Worm (Caenorhabditis elegans) whole organism, L4 larva: ENCODE data around the gene R05G6.4.

ENCODE experiments used
- D1046.2 ChIP-seq: fragments of 200-800 bp; sonication (Bioruptor generic); IDR thresholded peaks from 2 replicates; pipeline ENCODE4 v1.3.6; 2022; ENCODE audit warnings: missing genetic modification characterization, missing compliant biosample characterization
- T20F7.1 ChIP-seq: fragments of 200-800 bp; sonication (Bioruptor generic); optimal IDR thresholded peaks from 2 replicates; lab custom pipeline; 2018; ENCODE audit warnings: mild to moderate bottlenecking, missing genetic modification characterization, missing compliant biosample characterization
- Y75B8A.6 ChIP-seq: fragments of 200-800 bp; sonication (Bioruptor generic); IDR thresholded peaks from 2 replicates; pipeline ENCODE4 v1.3.6; 2022; ENCODE audit warnings: missing genetic modification reagents, missing genetic modification characterization, missing compliant biosample characterization
- aha-1 ChIP-seq: fragments of 150-350 bp; peaks from one replicate; lab custom pipeline; 2014; ENCODE audit warnings: missing biosample characterization, missing genetic modification characterization
- ceh-20 ChIP-seq: fragments of 200-800 bp; sonication (Bioruptor generic); IDR thresholded peaks from 2 replicates; pipeline ENCODE4 v1.3.6; 2022; ENCODE audit warnings: missing genetic modification reagents, missing genetic modification characterization, missing compliant biosample characterization
- ceh-28 ChIP-seq: fragments of 150-350 bp; optimal IDR thresholded peaks from 2 replicates; lab custom pipeline; 2014; ENCODE audit warnings: missing biosample characterization, missing genetic modification reagents, missing genetic modification characterization
- ceh-44 ChIP-seq: fragments of 200-800 bp; sonication (Bioruptor generic); IDR thresholded peaks from 2 replicates; pipeline ENCODE4 v1.3.6; 2022; ENCODE audit warnings: missing genetic modification reagents, missing genetic modification characterization, missing compliant biosample characterization
- ceh-62 ChIP-seq: sonication (generic microtip); optimal IDR thresholded peaks from 2 replicates; lab custom pipeline; 2017; ENCODE audit warnings: missing biosample characterization, missing genetic modification characterization
- ces-1 ChIP-seq: fragments of 150-350 bp; sonication (generic microtip); optimal IDR thresholded peaks from 4 replicates; lab custom pipeline; 2014; ENCODE audit warnings: missing biosample characterization, missing genetic modification reagents, missing genetic modification characterization
- daf-12 ChIP-seq: fragments of 150-350 bp; optimal IDR thresholded peaks from 2 replicates; lab custom pipeline; 2014; ENCODE audit warnings: missing biosample characterization, missing genetic modification reagents, missing genetic modification characterization
- daf-16 ChIP-seq, 3 experiments: sonication (generic microtip); optimal IDR thresholded peaks; 2 replicates each; lab custom pipeline; 2016 to 2017; ENCODE audit warnings: missing genetic modification characterization in 3 of 3, missing genetic modification reagents in 3 of 3, mild to moderate bottlenecking in 2 of 3, missing compliant biosample characterization in 2 of 3, missing biosample characterization in 1 of 3, moderate library complexity in 1 of 3
- daf-19 ChIP-seq: fragments of 200-800 bp; sonication (Bioruptor generic); conservative IDR thresholded peaks from 2 replicates; pipeline ENCODE4 v1.3.6; 2022; ENCODE audit warnings: missing genetic modification characterization, missing compliant biosample characterization
- daf-8 ChIP-seq: fragments of 200-800 bp; sonication (Bioruptor generic); IDR thresholded peaks from 2 replicates; pipeline ENCODE4 v1.3.6; 2022; ENCODE audit warnings: missing genetic modification characterization, missing compliant biosample characterization
- dmd-8 ChIP-seq: fragments of 200-800 bp; sonication (Bioruptor generic); IDR thresholded peaks from 2 replicates; pipeline ENCODE4 v1.3.6; 2022; ENCODE audit warnings: missing genetic modification characterization, missing compliant biosample characterization
- dve-1 ChIP-seq: sonication (generic microtip); optimal IDR thresholded peaks from 2 replicates; lab custom pipeline; 2017; ENCODE audit warnings: antibody characterized with exemption, mild to moderate bottlenecking, missing genetic modification characterization, missing compliant biosample characterization; ENCODE audit not compliant: insufficient read depth
- egl-27 ChIP-seq: sonication (generic microtip); optimal IDR thresholded peaks from 3 replicates; lab custom pipeline; 2017; ENCODE audit warnings: missing biosample characterization, missing genetic modification reagents, missing genetic modification characterization
- hlh-11 ChIP-seq: fragments of 200-800 bp; sonication (Bioruptor generic); optimal IDR thresholded peaks from 2 replicates; lab custom pipeline; 2018; ENCODE audit warnings: mild to moderate bottlenecking, missing genetic modification characterization, missing compliant biosample characterization
- hlh-30 ChIP-seq: sonication (generic microtip); optimal IDR thresholded peaks from 2 replicates; lab custom pipeline; 2017; ENCODE audit warnings: antibody characterized with exemption, mild to moderate bottlenecking, missing genetic modification characterization, missing compliant biosample characterization; ENCODE audit not compliant: insufficient read depth
- jun-1 ChIP-seq: fragments of 150-350 bp; optimal IDR thresholded peaks from 2 replicates; lab custom pipeline; 2014; ENCODE audit warnings: missing biosample characterization, missing genetic modification reagents, missing genetic modification characterization
- lin-1 ChIP-seq: fragments of 200-800 bp; sonication (Bioruptor generic); IDR thresholded peaks from 2 replicates; pipeline ENCODE4 v1.3.6; 2022; ENCODE audit warnings: missing genetic modification reagents, missing genetic modification characterization, missing compliant biosample characterization
- lin-13 ChIP-seq: fragments of 150-350 bp; optimal IDR thresholded peaks from 2 replicates; lab custom pipeline; 2014; ENCODE audit warnings: missing biosample characterization, missing genetic modification reagents, missing genetic modification characterization
- lin-15B ChIP-seq: fragments of 150-350 bp; sonication (generic microtip); optimal IDR thresholded peaks from 3 replicates; lab custom pipeline; 2014; ENCODE audit warnings: missing biosample characterization, missing genetic modification characterization
- lin-29 ChIP-seq: fragments of 200-800 bp; sonication (Bioruptor generic); IDR thresholded peaks from 2 replicates; pipeline ENCODE4 v1.3.6; 2022; ENCODE audit warnings: missing genetic modification reagents, missing genetic modification characterization, missing compliant biosample characterization
- lin-39 ChIP-seq: fragments of 150-350 bp; optimal IDR thresholded peaks from 2 replicates; lab custom pipeline; 2014; ENCODE audit warnings: missing biosample characterization, missing genetic modification reagents, missing genetic modification characterization
- lsy-2 ChIP-seq, 2 experiments: fragments of 150-350 bp in 1 of 2; sonication (generic microtip) in 1 of 2; optimal IDR thresholded peaks; 2 replicates each; lab custom pipeline; 2014 to 2017; ENCODE audit warnings: missing biosample characterization in 2 of 2, missing genetic modification characterization in 2 of 2
- madf-5 ChIP-seq, 2 experiments: fragments of 200-800 bp; sonication (Bioruptor generic); IDR thresholded peaks; 2 replicates each; pipeline ENCODE4 v1.3.6; 2022; ENCODE audit warnings: missing compliant biosample characterization in 2 of 2, missing genetic modification characterization in 2 of 2
- madf-9 ChIP-seq: fragments of 200-800 bp; sonication (Bioruptor generic); conservative IDR thresholded peaks from 2 replicates; pipeline ENCODE4 v1.3.6; 2022; ENCODE audit warnings: missing genetic modification reagents, missing genetic modification characterization, missing compliant biosample characterization
- mdl-1 ChIP-seq, 2 experiments: fragments of 150-350 bp in 1 of 2; sonication (generic microtip) in 1 of 2; optimal IDR thresholded peaks; 2 replicates each; lab custom pipeline; 2014 to 2017; ENCODE audit warnings: missing biosample characterization in 2 of 2, missing genetic modification characterization in 2 of 2
- mdt-29 ChIP-seq: fragments of 200-800 bp; sonication (Bioruptor generic); IDR thresholded peaks from 2 replicates; pipeline ENCODE4 v1.3.6; 2022; ENCODE audit warnings: missing genetic modification reagents, missing genetic modification characterization, missing compliant biosample characterization
- mxl-2 ChIP-seq: fragments of 200-800 bp; sonication (Bioruptor generic); conservative IDR thresholded peaks from 2 replicates; pipeline ENCODE4 v1.3.6; 2022; ENCODE audit warnings: missing genetic modification reagents, missing genetic modification characterization, missing compliant biosample characterization
- mxl-3 ChIP-seq: fragments of 200-800 bp; sonication (Bioruptor generic); optimal IDR thresholded peaks from 2 replicates; lab custom pipeline; 2018; ENCODE audit warnings: mild to moderate bottlenecking, missing genetic modification characterization, missing compliant biosample characterization
- nhr-10 ChIP-seq: fragments of 150-350 bp; optimal IDR thresholded peaks from 2 replicates; lab custom pipeline; 2014; ENCODE audit warnings: missing biosample characterization, missing genetic modification characterization
- nhr-111 ChIP-seq: fragments of 200-800 bp; sonication (Bioruptor generic); optimal IDR thresholded peaks from 2 replicates; lab custom pipeline; 2018; ENCODE audit warnings: mild to moderate bottlenecking, missing genetic modification characterization, missing compliant biosample characterization
- nhr-25 ChIP-seq: sonication (generic microtip); optimal IDR thresholded peaks from 2 replicates; lab custom pipeline; 2017; ENCODE audit warnings: missing genetic modification characterization, mild to moderate bottlenecking, missing compliant biosample characterization, antibody characterized with exemption, moderate library complexity, borderline replicate concordance; ENCODE audit not compliant: insufficient read depth
- nhr-6 ChIP-seq: fragments of 150-350 bp; optimal IDR thresholded peaks from 2 replicates; lab custom pipeline; 2014; ENCODE audit warnings: missing biosample characterization, missing genetic modification characterization
- nhr-76 ChIP-seq: fragments of 150-350 bp; optimal IDR thresholded peaks from 2 replicates; lab custom pipeline; 2014; ENCODE audit warnings: missing biosample characterization, missing genetic modification characterization
- pha-4 ChIP-seq, 2 experiments: fragments of 150-350 bp in 1 of 2; fragments of 200-800 bp in 1 of 2; sonication (Bioruptor generic) in 1 of 2; IDR thresholded peaks in 1 of 2; optimal IDR thresholded peaks in 1 of 2; 2 replicates each; pipeline versions ENCODE4 v1.3.6 to Lab custom; 2014 to 2022; ENCODE audit warnings: missing genetic modification characterization in 2 of 2, missing genetic modification reagents in 2 of 2, missing biosample characterization in 1 of 2, missing compliant biosample characterization in 1 of 2
- php-3 ChIP-seq: fragments of 200-800 bp; sonication (Bioruptor generic); IDR thresholded peaks from 2 replicates; pipeline ENCODE4 v1.3.6; 2022; ENCODE audit warnings: missing genetic modification reagents, missing genetic modification characterization, missing compliant biosample characterization
- pqm-1 ChIP-seq: sonication (generic microtip); optimal IDR thresholded peaks from 2 replicates; lab custom pipeline; 2017; ENCODE audit warnings: missing biosample characterization, missing genetic modification characterization
- saeg-2 ChIP-seq: fragments of 200-800 bp; sonication (Bioruptor generic); IDR thresholded peaks from 2 replicates; pipeline ENCODE4 v1.3.6; 2022; ENCODE audit warnings: missing genetic modification reagents, missing genetic modification characterization, missing compliant biosample characterization
- snpc-1.2 ChIP-seq: fragments of 200-800 bp; sonication (Bioruptor generic); IDR thresholded peaks from 2 replicates; pipeline ENCODE4 v1.3.6; 2022; ENCODE audit warnings: missing genetic modification reagents, missing genetic modification characterization, missing compliant biosample characterization
- spr-1 ChIP-seq: sonication (generic microtip); optimal IDR thresholded peaks from 2 replicates; lab custom pipeline; 2016; ENCODE audit warnings: mild to moderate bottlenecking, missing genetic modification characterization, missing compliant biosample characterization
- tag-97 ChIP-seq: fragments of 200-800 bp; sonication (Bioruptor generic); IDR thresholded peaks from 2 replicates; pipeline ENCODE4 v1.3.6; 2022; ENCODE audit warnings: missing genetic modification characterization, missing compliant biosample characterization
- unc-130 ChIP-seq: sonication (generic microtip); optimal IDR thresholded peaks from 2 replicates; lab custom pipeline; 2016; ENCODE audit warnings: missing genetic modification reagents, missing genetic modification characterization, missing compliant biosample characterization
- vab-7 ChIP-seq: fragments of 200-800 bp; sonication (Bioruptor generic); IDR thresholded peaks from 2 replicates; pipeline ENCODE4 v1.3.6; 2022; ENCODE audit warnings: missing genetic modification reagents, missing genetic modification characterization, missing compliant biosample characterization
- zip-11 ChIP-seq: fragments of 200-800 bp; sonication (Bioruptor generic); IDR thresholded peaks from 2 replicates; pipeline ENCODE4 v1.3.6; 2022; ENCODE audit warnings: missing genetic modification characterization, missing compliant biosample characterization
- ztf-11 ChIP-seq: fragments of 150-350 bp; optimal IDR thresholded peaks from 2 replicates; lab custom pipeline; 2014; ENCODE audit warnings: missing biosample characterization, missing genetic modification characterization

R05G6.4 gene

ce11 chrIV:7507305-7507704 lies 5.7 kb upstream of the R05G6.4 start (continued):
- TF ChIP-seq zip-11 (GFP tag; lab: Robert Waterston, UW) (no peak), pqm-1 (no peak), madf-5 (GFP tag; IDR thresholded peaks at IDR 0.05; lab: Robert Waterston, UW) (no peak), nhr-6 (tag; lab: Kevin White, UChicago) (no peak), hlh-30 (peak; percentile 88), daf-12 (no peak), vab-7 (no peak), dmd-8 (no peak), nhr-111 (GFP tag; lab: Kevin White, UChicago) (no peak), daf-19 (GFP tag; lab: Robert Waterston, UW) (no peak), lin-13 (GFP tag; lab: Kevin White, UChicago) (no peak), lin-15B (tag; lab: Kevin White, UChicago) (no peak), ceh-62 (no peak), jun-1 (tag; lab: Kevin White, UChicago) (no peak), pha-4 (GFP tag; IDR thresholded peaks at IDR 0.05; lab: Robert Waterston, UW) (no peak), pha-4 (tag; optimal IDR thresholded peaks at IDR 0.05; lab: Kevin White, UChicago) (no peak), spr-1 (no peak), saeg-2 (no peak), nhr-76 (no peak), snpc-1.2 (GFP tag; lab: Robert Waterston, UW) (no peak), mdl-1 (tag; optimal IDR thresholded peaks at IDR 0.05; lab: Kevin White, UChicago) (peak in 1 of 2 experiments; percentile 48), php-3 (no peak)

- no peak for TF ChIP-seq mxl-2 (GFP tag; lab: Robert Waterston, UW)
- TF ChIP-seq D1046.2, result no peak
- TF ChIP-seq daf-12, result no peak
- peak; percentile 84 for TF ChIP-seq nhr-25 (tag; lab: Kevin White, UChicago)
- peak; percentile 95 for TF ChIP-seq hlh-11 (tag; lab: Kevin White, UChicago)
- no peak for TF ChIP-seq egl-27 (tag; lab: Kevin White, UChicago)
- TF ChIP-seq ces-1 (GFP tag; lab: Kevin White, UChicago), result no peak
- peak; percentile 65; the same call in 1 of the 2 replicates for TF ChIP-seq lin-1 (GFP tag; lab: Robert Waterston, UW)
- TF ChIP-seq lin-15B (tag; lab: Kevin White, UChicago), result no peak
- TF ChIP-seq aha-1 (tag; lab: Kevin White, UChicago), result peak; percentile 83
- peak; percentile 65 for TF ChIP-seq madf-9 (GFP tag; lab: Robert Waterston, UW)
- 0 out of 2 replicates have a peak, but pooled peaks have one; percentile 18 for TF ChIP-seq Y75B8A.6 (GFP tag; lab: Robert Waterston, UW)
- TF ChIP-seq lsy-2 (tag; optimal IDR thresholded peaks at IDR 0.05; lab: Kevin White, UChicago), result peak; percentile 69 to 81
- peak; percentile 88 for TF ChIP-seq T20F7.1 (GFP tag; lab: Kevin White, UChicago)
- TF ChIP-seq lin-29, result 0 out of 2 replicates have a peak, but pooled peaks have one; percentile 22
- peak; percentile 84 for TF ChIP-seq ceh-20
- peak in 1 of 2 experiments; percentile 2 for TF ChIP-seq daf-16 (GFP tag; optimal IDR thresholded peaks at IDR 0.05; lab: Kevin White, UChicago)
- peak; percentile 73 for TF ChIP-seq daf-16 (tag; optimal IDR thresholded peaks at IDR 0.05; lab: Kevin White, UChicago)
- TF ChIP-seq lin-39 (tag; lab: Kevin White, UChicago), result no peak
- TF ChIP-seq tag-97 (GFP tag; lab: Robert Waterston, UW), result no peak
- no peak for TF ChIP-seq unc-130 (GFP tag; lab: Kevin White, UChicago)
- TF ChIP-seq ceh-28 (tag; lab: Kevin White, UChicago), result no peak
- no peak for TF ChIP-seq mdt-29
- peak; percentile 57 for TF ChIP-seq vab-7
- peak; percentile 74; the same call in 1 of the 2 replicates for TF ChIP-seq php-3
- no peak for TF ChIP-seq ceh-62
- TF ChIP-seq dve-1 (tag; lab: Kevin White, UChicago), result peak; percentile 90
- TF ChIP-seq nhr-10 (tag; lab: Kevin White, UChicago), result peak; percentile 50
- TF ChIP-seq dmd-8, result peak; percentile 73; the same call in 1 of the 2 replicates
- no peak for TF ChIP-seq ceh-44
- TF ChIP-seq daf-8 (GFP tag; lab: Robert Waterston, UW), result no peak
- TF ChIP-seq ztf-11 (tag; lab: Kevin White, UChicago), result no peak
- peak; percentile 99 for TF ChIP-seq mxl-3 (GFP tag; lab: Kevin White, UChicago)
- peak; percentile 83 for TF ChIP-seq pqm-1
These were observed 5.1 kb upstream of the R05G6.4 start, which contains the start of the genes vdac-1 and R05G6.5 for ce11 chrIV:7507841-7508509. Gene vdac-1, minus strand, starts transcription at chrIV:7507891. Gene R05G6.5, plus strand, starts transcription at chrIV:7508367.
